Fruit fly (Drosophila melanogaster) whole organism, wandering third instar larva: Measurements from ENCODE around the gene SelR.

ENCODE experiments used
- Abd-B ChIP-seq: fragments of >200 bp; optimal IDR thresholded peaks from 2 replicates; lab custom pipeline; 2017; ENCODE audit warnings: missing biosample characterization, missing genetic modification characterization
- CG32264 ChIP-seq: fragments of 200-800 bp; sonication (Bioruptor generic); optimal IDR thresholded peaks from 2 replicates; lab custom pipeline; 2016; ENCODE audit warnings: missing biosample characterization, missing genetic modification characterization
- CG9705 ChIP-seq: fragments of 200-800 bp; sonication (Bioruptor generic); optimal IDR thresholded peaks from 2 replicates; lab custom pipeline; 2018; ENCODE audit warnings: missing biosample characterization, mild to moderate bottlenecking, missing genetic modification characterization
- CrebA ChIP-seq: fragments of 200-800 bp; sonication (Bioruptor generic); optimal IDR thresholded peaks from 2 replicates; lab custom pipeline; 2016; ENCODE audit warnings: missing biosample characterization, mild to moderate bottlenecking, missing genetic modification characterization, borderline replicate concordance
- Dfd ChIP-seq: fragments of >200 bp; optimal IDR thresholded peaks from 2 replicates; lab custom pipeline; 2017; ENCODE audit warnings: missing biosample characterization, missing genetic modification characterization
- Dif ChIP-seq: fragments of 200-275, 200-300 bp; sonication (Bioruptor generic); optimal IDR thresholded peaks from 2 replicates; lab custom pipeline; 2018; ENCODE audit warnings: missing biosample characterization, missing genetic modification characterization; ENCODE audit not compliant: partially characterized antibody
- GATAd ChIP-seq: sonication (Bioruptor generic); optimal IDR thresholded peaks from 2 replicates; lab custom pipeline; 2016; ENCODE audit warnings: missing biosample characterization, missing genetic modification characterization
- HLH106 ChIP-seq: fragments of 200-800 bp; optimal IDR thresholded peaks from 3 replicates; lab custom pipeline; 2019; ENCODE audit warnings: missing biosample characterization, mild to moderate bottlenecking, missing genetic modification characterization, moderate library complexity
- Hnf4 ChIP-seq: fragments of 200-800 bp; sonication (Bioruptor generic); optimal IDR thresholded peaks from 2 replicates; lab custom pipeline; 2016; ENCODE audit warnings: missing biosample characterization, mild to moderate bottlenecking, missing genetic modification characterization
- Hr78 ChIP-seq: fragments of >200 bp; optimal IDR thresholded peaks from 2 replicates; lab custom pipeline; 2017; ENCODE audit warnings: missing biosample characterization, missing genetic modification characterization
- Hr83 ChIP-seq: fragments of 200-300 bp; sonication (Bioruptor generic); optimal IDR thresholded peaks from 2 replicates; lab custom pipeline; 2016; ENCODE audit warnings: missing biosample characterization, mild to moderate bottlenecking, missing genetic modification characterization, moderate library complexity; ENCODE audit not compliant: poor library complexity, severe bottlenecking
- Jra ChIP-seq: sonication (Bioruptor generic); optimal IDR thresholded peaks from 2 replicates; lab custom pipeline; 2016; ENCODE audit warnings: missing biosample characterization, missing genetic modification characterization
- Mio ChIP-seq: sonication (Bioruptor generic); optimal IDR thresholded peaks from 2 replicates; lab custom pipeline; 2016; ENCODE audit warnings: missing biosample characterization, missing genetic modification characterization
- Myc ChIP-seq: fragments of >200 bp; optimal IDR thresholded peaks from 2 replicates; lab custom pipeline; 2017
- N ChIP-seq: fragments of >200 bp; optimal IDR thresholded peaks from 2 replicates; lab custom pipeline; 2018; ENCODE audit warnings: missing biosample characterization, missing external identifiers, missing genetic modification characterization
- OdsH ChIP-seq: fragments of 200-800 bp; sonication (Bioruptor generic); optimal IDR thresholded peaks from 2 replicates; lab custom pipeline; 2016; ENCODE audit warnings: missing biosample characterization, mild to moderate bottlenecking, missing genetic modification characterization
- Rel ChIP-seq, 2 experiments: fragments of 200-800 bp; sonication (Bioruptor generic) in 1 of 2; optimal IDR thresholded peaks; 2 replicates in 1 of 2; 3 replicates in 1 of 2; lab custom pipeline; 2016 to 2019; ENCODE audit warnings: mild to moderate bottlenecking in 2 of 2, missing biosample characterization in 2 of 2, missing genetic modification characterization in 2 of 2, moderate library complexity in 1 of 2
- Sp1 ChIP-seq: fragments of 200-800 bp; sonication (Bioruptor generic); optimal IDR thresholded peaks from 3 replicates; lab custom pipeline; 2019; ENCODE audit warnings: missing biosample characterization, mild to moderate bottlenecking, missing genetic modification characterization, moderate library complexity
- Vsx2 ChIP-seq: fragments of 200-300, 225-300 bp; sonication (Bioruptor generic); optimal IDR thresholded peaks from 2 replicates; lab custom pipeline; 2018; ENCODE audit warnings: missing biosample characterization, missing genetic modification characterization; ENCODE audit not compliant: partially characterized antibody
- br ChIP-seq: fragments of 200-800 bp; sonication (Bioruptor generic); optimal IDR thresholded peaks from 2 replicates; lab custom pipeline; 2016; ENCODE audit warnings: missing biosample characterization, missing genetic modification characterization
- brk ChIP-seq: fragments of 200-800 bp; sonication (Bioruptor generic); optimal IDR thresholded peaks from 2 replicates; lab custom pipeline; 2016; ENCODE audit warnings: missing biosample characterization, mild to moderate bottlenecking, missing genetic modification characterization
- dl ChIP-seq, 2 experiments: fragments of 175-275, 200-275 bp in 1 of 2; fragments of 200-275 bp in 1 of 2; sonication (Bioruptor generic); optimal IDR thresholded peaks; lab custom pipeline; 2018; ENCODE audit warnings: mild to moderate bottlenecking in 2 of 2, missing biosample characterization in 2 of 2, missing genetic modification characterization in 2 of 2, moderate library complexity in 2 of 2; ENCODE audit not compliant: partially characterized antibody in 2 of 2, insufficient read depth in 1 of 2
- dmrt93B ChIP-seq: fragments of 200-800 bp; sonication (Bioruptor generic); optimal IDR thresholded peaks from 2 replicates; lab custom pipeline; 2018; ENCODE audit warnings: missing biosample characterization, mild to moderate bottlenecking, missing genetic modification characterization
- dsf ChIP-seq: sonication (Bioruptor generic); optimal IDR thresholded peaks from 2 replicates; lab custom pipeline; 2016; ENCODE audit warnings: missing biosample characterization, missing genetic modification characterization, borderline replicate concordance
- ey ChIP-seq: fragments of 200-800 bp; sonication (Bioruptor generic); optimal IDR thresholded peaks from 2 replicates; lab custom pipeline; 2016; ENCODE audit warnings: missing biosample characterization, missing genetic modification characterization
- foxo ChIP-seq, 2 experiments: fragments of 200-800 bp; sonication (Bioruptor generic); optimal IDR thresholded peaks; 2 replicates in 1 of 2; 3 replicates in 1 of 2; lab custom pipeline; 2016 to 2017; ENCODE audit warnings: missing biosample characterization in 2 of 2, missing genetic modification characterization in 2 of 2
- fru ChIP-seq: fragments of 200-800 bp; sonication (Bioruptor generic); optimal IDR thresholded peaks from 3 replicates; lab custom pipeline; 2016; ENCODE audit warnings: missing biosample characterization, mild to moderate bottlenecking, missing genetic modification characterization
- h ChIP-seq: fragments of 200-800 bp; sonication (Bioruptor generic); optimal IDR thresholded peaks from 3 replicates; lab custom pipeline; 2016; ENCODE audit warnings: missing biosample characterization, mild to moderate bottlenecking, missing genetic modification characterization
- jim ChIP-seq: fragments of 175-275, 200-325 bp; sonication (Bioruptor generic); optimal IDR thresholded peaks from 2 replicates; lab custom pipeline; 2016; ENCODE audit warnings: missing biosample characterization, mild to moderate bottlenecking, missing genetic modification characterization
- lola ChIP-seq: fragments of >200 bp; optimal IDR thresholded peaks from 2 replicates; lab custom pipeline; 2017; ENCODE audit warnings: missing biosample characterization, missing genetic modification characterization
- pan ChIP-seq: fragments of >200 bp; optimal IDR thresholded peaks from 2 replicates; lab custom pipeline; 2017
- psq ChIP-seq: fragments of 200-800 bp; sonication (Bioruptor generic); optimal IDR thresholded peaks from 3 replicates; lab custom pipeline; 2017; ENCODE audit warnings: missing biosample characterization, mild to moderate bottlenecking, missing genetic modification characterization, moderate library complexity
- rgr ChIP-seq: fragments of 200-800 bp; sonication (Bioruptor generic); optimal IDR thresholded peaks from 3 replicates; lab custom pipeline; 2016; ENCODE audit warnings: missing biosample characterization, mild to moderate bottlenecking, missing genetic modification characterization
- sage ChIP-seq: fragments of 200-800 bp; sonication (Bioruptor generic); optimal IDR thresholded peaks from 2 replicates; lab custom pipeline; 2016; ENCODE audit warnings: missing biosample characterization, mild to moderate bottlenecking, missing genetic modification characterization
- sv ChIP-seq: fragments of 200-800 bp; sonication (Bioruptor generic); optimal IDR thresholded peaks from 3 replicates; lab custom pipeline; 2016; ENCODE audit warnings: missing biosample characterization, missing genetic modification characterization
- tai ChIP-seq: sonication (Bioruptor generic); optimal IDR thresholded peaks from 2 replicates; lab custom pipeline; 2016; ENCODE audit warnings: missing biosample characterization, missing genetic modification characterization
- usp ChIP-seq: fragments of >200 bp; optimal IDR thresholded peaks from 2 replicates; lab custom pipeline; 2017; ENCODE audit warnings: missing biosample characterization, missing genetic modification characterization
- woc ChIP-seq: sonication (Bioruptor generic); optimal IDR thresholded peaks from 2 replicates; lab custom pipeline; 2016; ENCODE audit warnings: missing biosample characterization, mild to moderate bottlenecking, missing genetic modification characterization

Gene SelR

dm6 chr3R:10868427-10868962 is at the start of gene SelR, which contains the start of gene Tsp86D:
Gene SelR (minus strand): TSS chr3R:10868642.
Gene Tsp86D (plus strand): TSS chr3R:10868708.
- TF ChIP-seq Sp1, result peak; percentile 42
- TF ChIP-seq Jra, result no peak
- no peak for TF ChIP-seq Dif (GFP tag; lab: Kevin White, UChicago)
- no peak for TF ChIP-seq dsf (GFP tag; lab: Kevin White, UChicago)
- no peak for TF ChIP-seq OdsH
- no peak for TF ChIP-seq jim
- TF ChIP-seq CG32264, result no peak
- no peak for TF ChIP-seq GATAd (GFP tag; lab: Kevin White, UChicago)
- TF ChIP-seq tai (GFP tag; lab: Kevin White, UChicago), result no peak
- TF ChIP-seq Hr83, result peak; percentile 38
- no peak for TF ChIP-seq fru (GFP tag; lab: Kevin White, UChicago)
- TF ChIP-seq sv (GFP tag; lab: Kevin White, UChicago), result no peak
- TF ChIP-seq Hnf4 (GFP tag; lab: Kevin White, UChicago), result no peak
- TF ChIP-seq dmrt93B, result no peak
- peak; percentile 75 for TF ChIP-seq Myc (lab: Kevin White, UChicago)
- TF ChIP-seq ey, result no peak
- TF ChIP-seq foxo (GFP tag; optimal IDR thresholded peaks at IDR 0.05; lab: Kevin White, UChicago), result no peak
- no peak for TF ChIP-seq Dfd (GFP tag; lab: Kevin White, UChicago)
- TF ChIP-seq Mio (GFP tag; lab: Kevin White, UChicago), result no peak
- no peak for TF ChIP-seq dl (GFP tag; optimal IDR thresholded peaks at IDR 0.05; lab: Kevin White, UChicago; ENCODE audit: insufficient read depth in 1 of 2, partially characterized antibody in 2 of 2)
- no peak for TF ChIP-seq HLH106 (tag; lab: Kevin White, UChicago)
- TF ChIP-seq h (GFP tag; lab: Kevin White, UChicago), result peak; percentile 33
- no peak for TF ChIP-seq CrebA (GFP tag; lab: Kevin White, UChicago)
- TF ChIP-seq Vsx2 (GFP tag; lab: Kevin White, UChicago), result no peak
- no peak for TF ChIP-seq woc (GFP tag; lab: Kevin White, UChicago)
- TF ChIP-seq Hr78, result no peak
- peak; percentile 26 for TF ChIP-seq CG9705 (GFP tag; lab: Kevin White, UChicago)
- no peak for TF ChIP-seq brk (GFP tag; lab: Kevin White, UChicago)
- no peak for TF ChIP-seq Rel (GFP tag; optimal IDR thresholded peaks at IDR 0.05; lab: Kevin White, UChicago)
- peak; percentile 93 for TF ChIP-seq Rel (tag; optimal IDR thresholded peaks at IDR 0.05; lab: Kevin White, UChicago)
- TF ChIP-seq br (GFP tag; lab: Kevin White, UChicago), result no peak
- TF ChIP-seq psq (GFP tag; lab: Kevin White, UChicago), result no peak
- no peak for TF ChIP-seq N (GFP tag; lab: Kevin White, UChicago)
- TF ChIP-seq Abd-B (GFP tag; lab: Kevin White, UChicago), result no peak
- no peak for TF ChIP-seq pan (lab: Kevin White, UChicago)
- TF ChIP-seq usp (GFP tag; lab: Kevin White, UChicago), result no peak
- TF ChIP-seq lola (GFP tag; lab: Kevin White, UChicago), result no peak
- TF ChIP-seq sage (GFP tag; lab: Kevin White, UChicago), result no peak
- peak; percentile 17 for TF ChIP-seq rgr (GFP tag; lab: Kevin White, UChicago)

dm6 chr3R:10893327-10893726 is 24.9 kb upstream of the SelR start, which contains the start of gene CG6621:
Gene CG6621 (minus strand): TSS chr3R:10893531.
- TF ChIP-seq br (GFP tag; lab: Kevin White, UChicago) (no peak), Vsx2 (GFP tag; lab: Kevin White, UChicago) (peak; percentile 44), HLH106 (tag; lab: Kevin White, UChicago) (peak; percentile 10), usp (GFP tag; lab: Kevin White, UChicago) (no peak), Sp1 (no peak), brk (GFP tag; lab: Kevin White, UChicago) (no peak), Rel (GFP tag; optimal IDR thresholded peaks at IDR 0.05; lab: Kevin White, UChicago) (no peak), Rel (tag; optimal IDR thresholded peaks at IDR 0.05; lab: Kevin White, UChicago) (peak; percentile 63), rgr (GFP tag; lab: Kevin White, UChicago) (no peak), Hnf4 (GFP tag; lab: Kevin White, UChicago) (no peak), N (GFP tag; lab: Kevin White, UChicago) (no peak), dl (GFP tag; optimal IDR thresholded peaks at IDR 0.05; lab: Kevin White, UChicago; ENCODE audit: insufficient read depth in 1 of 2, partially characterized antibody in 2 of 2) (peak in 1 of 2 experiments; percentile 33), psq (GFP tag; lab: Kevin White, UChicago) (no peak), CG9705 (GFP tag; lab: Kevin White, UChicago) (no peak), jim (no peak)
